Worm (Caenorhabditis elegans) whole organism, L4 larva: ENCODE measurements around the gene catp-6.
"Not testable (repeated sequence)": the region's sequence is repeated elsewhere in the genome, so short reads cannot be mapped to it uniquely, and the experiment has no call there.

Experiments used
- F37D6.2 ChIP-seq: sonication (generic microtip); optimal IDR thresholded peaks from 2 replicates; lab custom pipeline; 2016; ENCODE audit warnings: mild to moderate bottlenecking, missing genetic modification characterization, missing compliant biosample characterization
- F49E8.2 ChIP-seq: sonication (generic microtip); optimal IDR thresholded peaks from 2 replicates; lab custom pipeline; 2016; ENCODE audit warnings: missing compliant biosample characterization, mild to moderate bottlenecking, missing genetic modification characterization, borderline replicate concordance
- T20F7.1 ChIP-seq: fragments of 200-800 bp; sonication (Bioruptor generic); optimal IDR thresholded peaks from 2 replicates; lab custom pipeline; 2018; ENCODE audit warnings: mild to moderate bottlenecking, missing genetic modification characterization, missing compliant biosample characterization
- T26A8.4 ChIP-seq: fragments of 200-800 bp; sonication (Bioruptor generic); IDR thresholded peaks from 2 replicates; pipeline ENCODE4 v1.3.6; 2022; ENCODE audit warnings: missing genetic modification characterization, missing compliant biosample characterization
- Y5F2A.4 ChIP-seq: fragments of 200-800 bp; sonication (Bioruptor generic); optimal IDR thresholded peaks from 2 replicates; lab custom pipeline; 2018; ENCODE audit warnings: mild to moderate bottlenecking, missing genetic modification characterization, missing compliant biosample characterization
- Y75B8A.6 ChIP-seq: fragments of 200-800 bp; sonication (Bioruptor generic); IDR thresholded peaks from 2 replicates; pipeline ENCODE4 v1.3.6; 2022; ENCODE audit warnings: missing genetic modification reagents, missing genetic modification characterization, missing compliant biosample characterization
- aha-1 ChIP-seq: fragments of 150-350 bp; peaks from one replicate; lab custom pipeline; 2014; ENCODE audit warnings: missing biosample characterization, missing genetic modification characterization
- arid-1 ChIP-seq: fragments of 200-800 bp; sonication (Bioruptor generic); conservative IDR thresholded peaks from 2 replicates; pipeline ENCODE4 v1.3.6; 2022; ENCODE audit warnings: missing genetic modification reagents, missing genetic modification characterization, missing compliant biosample characterization
- attf-4 ChIP-seq: sonication (generic microtip); optimal IDR thresholded peaks from 3 replicates; lab custom pipeline; 2017; ENCODE audit warnings: missing biosample characterization, missing genetic modification characterization
- ceh-20 ChIP-seq: fragments of 200-800 bp; sonication (Bioruptor generic); IDR thresholded peaks from 2 replicates; pipeline ENCODE4 v1.3.6; 2022; ENCODE audit warnings: missing genetic modification reagents, missing genetic modification characterization, missing compliant biosample characterization
- ceh-28 ChIP-seq: fragments of 150-350 bp; optimal IDR thresholded peaks from 2 replicates; lab custom pipeline; 2014; ENCODE audit warnings: missing biosample characterization, missing genetic modification reagents, missing genetic modification characterization
- ceh-32 ChIP-seq: sonication (generic microtip); optimal IDR thresholded peaks from 2 replicates; lab custom pipeline; 2016; ENCODE audit warnings: mild to moderate bottlenecking, missing genetic modification characterization, missing compliant biosample characterization; ENCODE audit not compliant: poor library complexity
- ceh-44 ChIP-seq: fragments of 200-800 bp; sonication (Bioruptor generic); IDR thresholded peaks from 2 replicates; pipeline ENCODE4 v1.3.6; 2022; ENCODE audit warnings: missing genetic modification reagents, missing genetic modification characterization, missing compliant biosample characterization
- ceh-62 ChIP-seq: sonication (generic microtip); optimal IDR thresholded peaks from 2 replicates; lab custom pipeline; 2017; ENCODE audit warnings: missing biosample characterization, missing genetic modification characterization
- ces-1 ChIP-seq: fragments of 150-350 bp; sonication (generic microtip); optimal IDR thresholded peaks from 4 replicates; lab custom pipeline; 2014; ENCODE audit warnings: missing biosample characterization, missing genetic modification reagents, missing genetic modification characterization
- daf-19 ChIP-seq: fragments of 200-800 bp; sonication (Bioruptor generic); conservative IDR thresholded peaks from 2 replicates; pipeline ENCODE4 v1.3.6; 2022; ENCODE audit warnings: missing genetic modification characterization, missing compliant biosample characterization
- daf-8 ChIP-seq: fragments of 200-800 bp; sonication (Bioruptor generic); IDR thresholded peaks from 2 replicates; pipeline ENCODE4 v1.3.6; 2022; ENCODE audit warnings: missing genetic modification characterization, missing compliant biosample characterization
- dmd-8 ChIP-seq: fragments of 200-800 bp; sonication (Bioruptor generic); IDR thresholded peaks from 2 replicates; pipeline ENCODE4 v1.3.6; 2022; ENCODE audit warnings: missing genetic modification characterization, missing compliant biosample characterization
- duxl-1 ChIP-seq: sonication (generic microtip); optimal IDR thresholded peaks from 2 replicates; lab custom pipeline; 2016; ENCODE audit warnings: mild to moderate bottlenecking, missing genetic modification characterization, moderate library complexity, missing compliant biosample characterization; ENCODE audit not compliant: poor library complexity
- jun-1 ChIP-seq: fragments of 150-350 bp; optimal IDR thresholded peaks from 2 replicates; lab custom pipeline; 2014; ENCODE audit warnings: missing biosample characterization, missing genetic modification reagents, missing genetic modification characterization
- lim-7 ChIP-seq: fragments of 200-800 bp; sonication (Bioruptor generic); IDR thresholded peaks from 2 replicates; pipeline ENCODE4 v1.3.6; 2022; ENCODE audit warnings: missing genetic modification characterization, missing compliant biosample characterization
- lin-13 ChIP-seq: fragments of 150-350 bp; optimal IDR thresholded peaks from 2 replicates; lab custom pipeline; 2014; ENCODE audit warnings: missing biosample characterization, missing genetic modification reagents, missing genetic modification characterization
- mdl-1 ChIP-seq, 2 experiments: fragments of 150-350 bp in 1 of 2; sonication (generic microtip) in 1 of 2; optimal IDR thresholded peaks; 2 replicates each; lab custom pipeline; 2014 to 2017; ENCODE audit warnings: missing biosample characterization in 2 of 2, missing genetic modification characterization in 2 of 2
- mdt-29 ChIP-seq: fragments of 200-800 bp; sonication (Bioruptor generic); IDR thresholded peaks from 2 replicates; pipeline ENCODE4 v1.3.6; 2022; ENCODE audit warnings: missing genetic modification reagents, missing genetic modification characterization, missing compliant biosample characterization
- mep-1 ChIP-seq: fragments of 150-350 bp; sonication (generic microtip); optimal IDR thresholded peaks from 3 replicates; lab custom pipeline; 2014; ENCODE audit warnings: missing biosample characterization, missing genetic modification characterization
- nhr-102 ChIP-seq: sonication (generic microtip); optimal IDR thresholded peaks from 2 replicates; lab custom pipeline; 2016; ENCODE audit warnings: mild to moderate bottlenecking, missing genetic modification characterization, moderate library complexity, missing compliant biosample characterization
- nhr-111 ChIP-seq: fragments of 200-800 bp; sonication (Bioruptor generic); optimal IDR thresholded peaks from 2 replicates; lab custom pipeline; 2018; ENCODE audit warnings: mild to moderate bottlenecking, missing genetic modification characterization, missing compliant biosample characterization
- nhr-28 ChIP-seq: fragments of 150-350 bp; optimal IDR thresholded peaks from 2 replicates; lab custom pipeline; 2014; ENCODE audit warnings: missing biosample characterization, missing genetic modification characterization
- nhr-41 ChIP-seq: fragments of 200-800 bp; sonication (Bioruptor generic); IDR thresholded peaks from 2 replicates; pipeline ENCODE4 v1.3.6; 2022; ENCODE audit warnings: missing genetic modification reagents, missing genetic modification characterization, missing compliant biosample characterization
- nhr-6 ChIP-seq: fragments of 150-350 bp; optimal IDR thresholded peaks from 2 replicates; lab custom pipeline; 2014; ENCODE audit warnings: missing biosample characterization, missing genetic modification characterization
- nhr-76 ChIP-seq: fragments of 150-350 bp; optimal IDR thresholded peaks from 2 replicates; lab custom pipeline; 2014; ENCODE audit warnings: missing biosample characterization, missing genetic modification characterization
- rbr-2 ChIP-seq: sonication (generic microtip); optimal IDR thresholded peaks from 2 replicates; lab custom pipeline; 2016; ENCODE audit warnings: missing genotype, missing genetic modification characterization, missing compliant biosample characterization
- saeg-2 ChIP-seq: fragments of 200-800 bp; sonication (Bioruptor generic); IDR thresholded peaks from 2 replicates; pipeline ENCODE4 v1.3.6; 2022; ENCODE audit warnings: missing genetic modification reagents, missing genetic modification characterization, missing compliant biosample characterization
- spr-1 ChIP-seq: sonication (generic microtip); optimal IDR thresholded peaks from 2 replicates; lab custom pipeline; 2016; ENCODE audit warnings: mild to moderate bottlenecking, missing genetic modification characterization, missing compliant biosample characterization
- spr-3 ChIP-seq: fragments of 200-800 bp; sonication (Bioruptor generic); optimal IDR thresholded peaks from 2 replicates; lab custom pipeline; 2018; ENCODE audit warnings: mild to moderate bottlenecking, missing genetic modification characterization, missing compliant biosample characterization
- tag-97 ChIP-seq: fragments of 200-800 bp; sonication (Bioruptor generic); IDR thresholded peaks from 2 replicates; pipeline ENCODE4 v1.3.6; 2022; ENCODE audit warnings: missing genetic modification characterization, missing compliant biosample characterization
- unc-62 ChIP-seq, 3 experiments: fragments of 150-350 bp in 1 of 3; sonication (generic microtip); optimal IDR thresholded peaks in 2 of 3; peaks in 1 of 3; 1 replicate in 1 of 3; 2 replicates in 2 of 3; lab custom pipeline; 2014 to 2017; ENCODE audit warnings: missing biosample characterization in 3 of 3, missing genetic modification characterization in 3 of 3, missing genetic modification reagents in 3 of 3, missing genotype in 1 of 3
- zfp-3 ChIP-seq: fragments of 200-800 bp; sonication (Bioruptor generic); conservative IDR thresholded peaks from 2 replicates; pipeline ENCODE4 v1.3.6; 2022; ENCODE audit warnings: missing genetic modification reagents, missing genetic modification characterization, missing compliant biosample characterization
- ztf-11 ChIP-seq: fragments of 150-350 bp; optimal IDR thresholded peaks from 2 replicates; lab custom pipeline; 2014; ENCODE audit warnings: missing biosample characterization, missing genetic modification characterization

The catp-6 gene

ce11 chrIV:9843760-9844159, 19.4 kb upstream of the catp-6 start, which contains the start of gene nspd-2:
TSS of gene nspd-2 (plus strand) at chrIV:9844060.
- TF ChIP-seq unc-62 (GFP tag; optimal IDR thresholded peaks at IDR 0.05 in 1 of 2; lab: Kevin White, UChicago) = peak in 1 of 2 experiments; percentile 71
- TF ChIP-seq unc-62 (tag; optimal IDR thresholded peaks at IDR 0.05; lab: Kevin White, UChicago) = no peak
- TF ChIP-seq spr-3 = no peak
- TF ChIP-seq, all 104 proteins: peak for 1

DNA sequence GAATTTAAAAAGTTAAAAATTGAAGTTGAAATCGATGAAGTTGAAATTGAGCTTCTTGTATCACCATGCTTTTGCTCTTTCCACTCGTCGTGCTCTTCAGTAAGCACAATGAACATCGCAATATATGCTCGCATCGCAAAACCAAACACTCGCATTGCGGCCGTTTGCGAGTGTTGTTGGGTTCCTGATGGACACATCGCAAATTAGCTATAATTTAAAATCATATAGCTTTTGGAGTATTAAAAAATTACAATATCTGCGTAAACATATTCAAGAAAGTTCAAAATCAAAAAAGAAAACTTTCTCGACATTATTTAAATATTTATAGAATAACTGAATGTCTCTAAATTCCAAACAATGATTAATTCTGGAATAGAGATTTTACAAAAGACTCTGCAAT, 17.7 kb upstream of the catp-6 start, which contains the start of gene K07F5.17:
TSS of gene K07F5.17 (plus strand) at position 301 of the 400 bp plus-strand sequence.
- TF ChIP-seq nhr-28 (no peak), nhr-41 (GFP tag; lab: Robert Waterston, UW) (no peak), mdt-29 (GFP tag; lab: Robert Waterston, UW) (no peak), lin-13 (GFP tag; lab: Kevin White, UChicago) (no peak), ceh-20 (GFP tag; lab: Robert Waterston, UW) (no peak), rbr-2 (no peak), ceh-62 (tag; lab: Kevin White, UChicago) (no peak), mdl-1 (tag; optimal IDR thresholded peaks at IDR 0.05; lab: Kevin White, UChicago) (no peak), nhr-111 (GFP tag; lab: Kevin White, UChicago) (no peak), T20F7.1 (GFP tag; lab: Kevin White, UChicago) (no peak), mep-1 (no peak), nhr-76 (no peak), attf-4 (tag; lab: Kevin White, UChicago) (no peak), jun-1 (tag; lab: Kevin White, UChicago) (no peak), F49E8.2 (tag; lab: Kevin White, UChicago) (no peak), zfp-3 (GFP tag; lab: Robert Waterston, UW) (no peak), unc-62 (GFP tag; optimal IDR thresholded peaks at IDR 0.05 in 1 of 2; lab: Kevin White, UChicago) (no peak), unc-62 (tag; optimal IDR thresholded peaks at IDR 0.05; lab: Kevin White, UChicago) (no peak), lim-7 (no peak), Y5F2A.4 (GFP tag; lab: Kevin White, UChicago) (no peak), daf-8 (GFP tag; lab: Robert Waterston, UW) (no peak)

DNA sequence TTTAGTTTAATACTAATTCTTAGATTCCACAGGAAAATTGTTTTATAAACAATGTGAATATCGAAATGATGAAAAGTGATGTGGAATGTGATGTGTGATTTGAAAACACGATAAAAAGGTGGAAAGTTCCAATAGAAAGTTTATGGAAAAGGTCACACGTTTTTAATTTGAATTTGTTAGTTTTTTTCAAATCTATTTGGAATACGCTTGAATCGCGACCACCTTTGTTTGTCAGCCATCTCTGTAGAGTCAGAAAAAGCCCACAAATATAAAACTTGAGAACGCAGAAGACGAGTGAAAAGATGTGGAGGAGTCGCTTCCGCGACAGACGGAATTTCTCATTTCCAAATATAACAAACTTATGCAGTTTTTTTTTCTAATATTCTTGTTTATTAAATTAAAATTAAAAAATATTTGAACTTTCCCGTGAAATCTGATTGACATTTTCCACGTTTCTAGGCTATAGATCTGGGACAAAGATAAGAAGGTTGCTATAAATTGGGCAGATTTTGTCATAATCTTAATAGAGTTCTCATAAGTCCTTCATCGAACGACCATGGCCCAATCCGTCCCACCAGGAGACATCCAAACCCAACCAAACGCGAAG, 16.7 kb upstream of the catp-6 start, which contains the start of the genes kin-24 and msp-56:
TSS of gene kin-24 (minus strand) at position 101 of the 607 bp plus-strand sequence.
TSS of gene msp-56 (plus strand) at position 557 of the 607 bp plus-strand sequence.
- TF ChIP-seq dmd-8 (GFP tag; lab: Robert Waterston, UW) (0 out of 2 replicates have a peak, but pooled peaks have one; percentile 35), T26A8.4 (GFP tag; lab: Robert Waterston, UW) (no peak)

DNA sequence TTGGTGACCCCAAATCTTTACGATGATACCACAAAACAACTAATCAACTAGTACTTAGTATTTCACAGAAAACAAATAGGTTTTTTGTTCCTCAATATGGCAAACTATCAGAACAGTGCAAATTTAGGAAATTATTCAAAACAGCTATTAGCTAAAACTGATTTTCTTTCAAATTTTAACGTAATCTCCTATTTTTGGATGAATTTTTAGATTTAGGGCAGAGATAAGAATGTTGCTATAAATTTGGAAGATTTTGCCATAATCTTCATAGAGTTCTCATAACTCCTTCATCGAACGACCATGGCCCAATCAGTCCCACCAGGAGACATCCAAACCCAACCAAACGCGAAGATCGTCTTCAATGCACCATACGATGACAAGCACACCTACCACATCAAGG, 13.0 kb upstream of the catp-6 start, which contains the start of gene msp-10:
TSS of gene msp-10 (plus strand) at position 301 of the 400 bp plus-strand sequence.
- not testable (repeated sequence) for TF ChIP-seq ztf-11; aha-1 (tag; lab: Kevin White, UChicago); arid-1 (GFP tag; lab: Robert Waterston, UW)

- TF ChIP-seq duxl-1 (tag; lab: Kevin White, UChicago) = no peak
- TF ChIP-seq ceh-28 (tag; lab: Kevin White, UChicago) = no peak
- no peak for TF ChIP-seq jun-1 (tag; lab: Kevin White, UChicago)
- no peak for TF ChIP-seq ceh-44 (GFP tag; lab: Robert Waterston, UW)
- TF ChIP-seq Y75B8A.6 (GFP tag; lab: Robert Waterston, UW) = no peak
- no peak for TF ChIP-seq ceh-32 (tag; lab: Kevin White, UChicago)
- no peak for TF ChIP-seq mep-1
- no peak for TF ChIP-seq arid-1 (GFP tag; lab: Robert Waterston, UW)
- TF ChIP-seq ceh-62 (tag; lab: Kevin White, UChicago) = no peak
- TF ChIP-seq spr-3 = no peak
- no peak for TF ChIP-seq F37D6.2
- no peak for TF ChIP-seq nhr-102 (tag; lab: Kevin White, UChicago)
- no peak for TF ChIP-seq saeg-2 (GFP tag; lab: Robert Waterston, UW)
- TF ChIP-seq tag-97 (GFP tag; lab: Robert Waterston, UW) = no peak
- no peak for TF ChIP-seq nhr-6
- TF ChIP-seq daf-19 (GFP tag; lab: Robert Waterston, UW) = no peak
- no peak for TF ChIP-seq spr-1 (tag; lab: Kevin White, UChicago)
- no peak for TF ChIP-seq ces-1
- no peak for TF ChIP-seq dmd-8 (GFP tag; lab: Robert Waterston, UW)
Measured at ce11 chrIV:9836317-9836716, 11.9 kb upstream of the catp-6 start, which contains the start of gene msp-81. TSS of gene msp-81 (minus strand) at chrIV:9836417.
